Worm (Caenorhabditis elegans): ENCODE measurements around the gene mpst-3.
A peak's percentile ranks its signal among the peaks of the same experiment; 100 is the strongest.

The mpst-3 gene

ce11 chrV:14849628-14850027 lies 45.8 kb upstream of the mpst-3 start (continued):
- TF ChIP-seq dpl-1 (GFP tag; optimal IDR thresholded peaks at IDR 0.05): peak; percentile 12 to 50 (median 40)
- no peak for TF ChIP-seq sptf-1 (tag; optimal IDR thresholded peaks at IDR 0.05)
- TF ChIP-seq hlh-17 (GFP tag; optimal IDR thresholded peaks at IDR 0.05; ENCODE audit: borderline replicate concordance): no peak
- no peak for TF ChIP-seq ztf-4 (tag; optimal IDR thresholded peaks at IDR 0.05)
- TF ChIP-seq aha-1 (tag; optimal IDR thresholded peaks at IDR 0.05): no peak
- no peak for TF ChIP-seq ceh-8 (GFP tag; optimal IDR thresholded peaks at IDR 0.05)
- no peak for TF ChIP-seq ces-1 (GFP tag; optimal IDR thresholded peaks at IDR 0.05)
- TF ChIP-seq tbx-2 (tag; optimal IDR thresholded peaks at IDR 0.05): peak; percentile 62
- no peak for TF ChIP-seq nhr-84 (tag; optimal IDR thresholded peaks at IDR 0.05)
- peak; percentile 81 for TF ChIP-seq nhr-20 (tag; optimal IDR thresholded peaks at IDR 0.05)
- no peak for TF ChIP-seq nhr-12 (tag; optimal IDR thresholded peaks at IDR 0.05)
- TF ChIP-seq sup-37 (GFP tag; optimal IDR thresholded peaks at IDR 0.05): no peak
- peak; percentile 27 for TF ChIP-seq nhr-11 (tag; optimal IDR thresholded peaks at IDR 0.05)
- TF ChIP-seq lin-13 (GFP tag; optimal IDR thresholded peaks at IDR 0.05): peak; percentile 61
- TF ChIP-seq mdl-1 (tag; optimal IDR thresholded peaks at IDR 0.05): peak in 1 of 2 experiments; percentile 83
- peak; percentile 46; the same call in 1 of the 2 replicates for TF ChIP-seq nhr-19 (GFP tag; conservative IDR thresholded peaks at IDR 0.05)
- no peak for TF ChIP-seq mab-9 (GFP tag; IDR thresholded peaks at IDR 0.05)
- peak; percentile 10 for TF ChIP-seq xbp-1 (tag; optimal IDR thresholded peaks at IDR 0.05)
- peak; percentile 6 for TF ChIP-seq irx-1 (tag; optimal IDR thresholded peaks at IDR 0.05)
- no peak for TF ChIP-seq C34B4.2 (tag; optimal IDR thresholded peaks at IDR 0.05)
- TF ChIP-seq pqm-1 (tag; optimal IDR thresholded peaks at IDR 0.05): no peak
- TF ChIP-seq nhr-28 (tag; optimal IDR thresholded peaks at IDR 0.05): no peak
- peak in 1 of 3 experiments; percentile 62 for TF ChIP-seq ceh-82 (tag; optimal IDR thresholded peaks at IDR 0.05)
- TF ChIP-seq alr-1 (tag; optimal IDR thresholded peaks at IDR 0.05; ENCODE audit: borderline replicate concordance): no peak
- no peak for TF ChIP-seq Y116A8C.19 (tag; optimal IDR thresholded peaks at IDR 0.05; ENCODE audit: borderline replicate concordance)
- TF ChIP-seq vab-15 (tag; optimal IDR thresholded peaks at IDR 0.05): peak; percentile 55
- TF ChIP-seq lsy-2 (tag; optimal IDR thresholded peaks at IDR 0.05): peak; percentile 49 to 72
- no peak for TF ChIP-seq lin-15B (tag; optimal IDR thresholded peaks at IDR 0.05)
- TF ChIP-seq unc-30 (tag; optimal IDR thresholded peaks at IDR 0.05): no peak
- TF ChIP-seq snu-23 (GFP tag; optimal IDR thresholded peaks at IDR 0.05): peak; percentile 76
- no peak for TF ChIP-seq pax-3 (tag; optimal IDR thresholded peaks at IDR 0.05)
- TF ChIP-seq nhr-85 (tag): peak; percentile 92
- TF ChIP-seq unc-130 (tag; optimal IDR thresholded peaks at IDR 0.05): peak; percentile 73
- no peak for TF ChIP-seq zip-4 (GFP tag; optimal IDR thresholded peaks at IDR 0.05)
- no peak for TF ChIP-seq aly-2 (tag; optimal IDR thresholded peaks at IDR 0.05)
- TF ChIP-seq ztf-11 (tag; optimal IDR thresholded peaks at IDR 0.05): no peak
- no peak for TF ChIP-seq ceh-88 (GFP tag; IDR thresholded peaks at IDR 0.05)
- TF ChIP-seq dsc-1 (tag; optimal IDR thresholded peaks at IDR 0.05): no peak
- TF ChIP-seq efl-1 (optimal IDR thresholded peaks at IDR 0.05): peak; percentile 27 to 43
- TF ChIP-seq efl-1 (GFP tag; optimal IDR thresholded peaks at IDR 0.05 in 1 of 2): peak; percentile 20 to 84
- no peak for TF ChIP-seq zag-1 (tag; optimal IDR thresholded peaks at IDR 0.05)
- TF ChIP-seq unc-62 (GFP tag; optimal IDR thresholded peaks at IDR 0.05): no peak
- TF ChIP-seq hlh-4 (tag; optimal IDR thresholded peaks at IDR 0.05): no peak
- peak; percentile 68 for TF ChIP-seq mep-1 (tag; optimal IDR thresholded peaks at IDR 0.05)
- no peak for TF ChIP-seq fkh-10 (GFP tag; optimal IDR thresholded peaks at IDR 0.05)
- TF ChIP-seq nhr-76 (tag; optimal IDR thresholded peaks at IDR 0.05): no peak
- TF ChIP-seq fos-1 (tag; optimal IDR thresholded peaks at IDR 0.05): peak; percentile 24
- peak; percentile 79 for TF ChIP-seq nhr-71 (tag; optimal IDR thresholded peaks at IDR 0.05)
- TF ChIP-seq elt-2 (tag; optimal IDR thresholded peaks at IDR 0.05): peak; percentile 52
- TF ChIP-seq F16B12.6 (tag; optimal IDR thresholded peaks at IDR 0.05): no peak
- peak; percentile 36 for TF ChIP-seq fkh-8 (tag; optimal IDR thresholded peaks at IDR 0.05)
- TF ChIP-seq ets-5 (GFP tag; IDR thresholded peaks at IDR 0.05): no peak
- peak; percentile 91 for TF ChIP-seq lin-14 (GFP tag; optimal IDR thresholded peaks at IDR 0.05)
- no peak for TF ChIP-seq unc-86 (tag; optimal IDR thresholded peaks at IDR 0.05)
